Worm (Caenorhabditis elegans): Measurements from ENCODE around the gene dop-1.

dop-1 gene

ce11 chrX:4462390-4462789, 43.7 kb upstream of the dop-1 start, which contains the start of gene atg-16.1 (continued):
- no peak for TF ChIP-seq fkh-10 (GFP tag; optimal IDR thresholded peaks at IDR 0.05)
- TF ChIP-seq skn-1 (tag; optimal IDR thresholded peaks at IDR 0.05), result peak; percentile 73
- no peak for TF ChIP-seq ztf-4 (tag; optimal IDR thresholded peaks at IDR 0.05)
- no peak for TF ChIP-seq nhr-76 (tag; optimal IDR thresholded peaks at IDR 0.05)
- TF ChIP-seq hpl-2 (GFP tag; optimal IDR thresholded peaks at IDR 0.05), result no peak
- peak; percentile 7 for TF ChIP-seq sox-4 (tag; optimal IDR thresholded peaks at IDR 0.05)
- TF ChIP-seq mab-9 (GFP tag; IDR thresholded peaks at IDR 0.05), result no peak
- TF ChIP-seq snu-23 (GFP tag; optimal IDR thresholded peaks at IDR 0.05), result peak; percentile 73
- TF ChIP-seq snpc-4 (tag; optimal IDR thresholded peaks at IDR 0.05), result no peak
- TF ChIP-seq swsn-7 (tag; optimal IDR thresholded peaks at IDR 0.05), result peak; percentile 67
- no peak for TF ChIP-seq isw-1 (GFP tag; IDR thresholded peaks at IDR 0.05)
- TF ChIP-seq mdl-1 (tag; optimal IDR thresholded peaks at IDR 0.05), result peak in 1 of 2 experiments; percentile 57
- no peak for TF ChIP-seq sup-37 (GFP tag; optimal IDR thresholded peaks at IDR 0.05)
- TF ChIP-seq aly-2 (tag; optimal IDR thresholded peaks at IDR 0.05), result no peak
- peak; percentile 32 to 45 for TF ChIP-seq efl-1 (optimal IDR thresholded peaks at IDR 0.05)
- peak; percentile 25 to 94 for TF ChIP-seq efl-1 (GFP tag; optimal IDR thresholded peaks at IDR 0.05 in 1 of 2)
- no peak for TF ChIP-seq zip-4 (GFP tag; optimal IDR thresholded peaks at IDR 0.05)
- no peak for TF ChIP-seq alr-1 (tag; optimal IDR thresholded peaks at IDR 0.05; ENCODE audit: borderline replicate concordance)
- TF ChIP-seq pax-3 (tag; optimal IDR thresholded peaks at IDR 0.05), result no peak
- TF ChIP-seq egl-27 (tag; optimal IDR thresholded peaks at IDR 0.05), result no peak
- no peak for TF ChIP-seq unc-86 (tag; optimal IDR thresholded peaks at IDR 0.05)
- no peak for TF ChIP-seq elt-2 (tag; optimal IDR thresholded peaks at IDR 0.05)
- peak; percentile 37 for TF ChIP-seq nhr-77 (tag; optimal IDR thresholded peaks at IDR 0.05)
- no peak for TF ChIP-seq ceh-90 (tag; optimal IDR thresholded peaks at IDR 0.05)
- peak; percentile 2 for TF ChIP-seq jun-1 (tag; optimal IDR thresholded peaks at IDR 0.05)
- peak; percentile 66 for TF ChIP-seq nhr-47 (tag; optimal IDR thresholded peaks at IDR 0.05)
- peak in 2 of 3 experiments; percentile 21 to 52 for TF ChIP-seq ceh-82 (tag; optimal IDR thresholded peaks at IDR 0.05)
- no peak for TF ChIP-seq nhr-84 (tag; optimal IDR thresholded peaks at IDR 0.05)
- no peak for TF ChIP-seq hlh-4 (tag; optimal IDR thresholded peaks at IDR 0.05)
- no peak for TF ChIP-seq vab-15 (tag; optimal IDR thresholded peaks at IDR 0.05)
- TF ChIP-seq ceh-63 (GFP tag; optimal IDR thresholded peaks at IDR 0.05), result no peak
- peak; percentile 43 to 67 for TF ChIP-seq lin-35 (GFP tag; optimal IDR thresholded peaks at IDR 0.05)
- peak in 1 of 6 experiments; percentile 35 for TF ChIP-seq elt-3 (tag; optimal IDR thresholded peaks at IDR 0.05)
- TF ChIP-seq ama-1 (optimal IDR thresholded peaks at IDR 0.05), result no peak
- no peak for TF ChIP-seq Y116A8C.19 (tag; optimal IDR thresholded peaks at IDR 0.05; ENCODE audit: borderline replicate concordance)
- no peak for TF ChIP-seq ceh-88 (GFP tag; IDR thresholded peaks at IDR 0.05)
- no peak for TF ChIP-seq grh-1 (GFP tag; IDR thresholded peaks at IDR 0.05)
- no peak for TF ChIP-seq C04F5.9 (tag; optimal IDR thresholded peaks at IDR 0.05)
- TF ChIP-seq nhr-85 (tag), result no peak
- peak; percentile 27 for TF ChIP-seq lin-15B (tag; optimal IDR thresholded peaks at IDR 0.05)
- no peak for TF ChIP-seq lin-39 (tag; optimal IDR thresholded peaks at IDR 0.05)
- no peak for TF ChIP-seq hlh-17 (GFP tag; optimal IDR thresholded peaks at IDR 0.05; ENCODE audit: borderline replicate concordance)
- no peak for TF ChIP-seq efl-3 (GFP tag; optimal IDR thresholded peaks at IDR 0.05)
- TF ChIP-seq aha-1 (tag; optimal IDR thresholded peaks at IDR 0.05), result no peak
- TF ChIP-seq ets-5 (GFP tag; IDR thresholded peaks at IDR 0.05), result no peak
- peak; percentile 41 for TF ChIP-seq fkh-8 (tag; optimal IDR thresholded peaks at IDR 0.05)
- TF ChIP-seq egl-13 (tag; optimal IDR thresholded peaks at IDR 0.05), result no peak
- TF ChIP-seq sptf-1 (tag; optimal IDR thresholded peaks at IDR 0.05), result no peak
- TF ChIP-seq fos-1 (tag; optimal IDR thresholded peaks at IDR 0.05), result no peak
- peak; percentile 60 for TF ChIP-seq blmp-1 (tag; optimal IDR thresholded peaks at IDR 0.05)
- TF ChIP-seq zag-1 (tag; optimal IDR thresholded peaks at IDR 0.05), result no peak
- TF ChIP-seq pqm-1 (tag; optimal IDR thresholded peaks at IDR 0.05), result no peak
- TF ChIP-seq ceh-8 (GFP tag; optimal IDR thresholded peaks at IDR 0.05), result no peak
- no peak for TF ChIP-seq nhr-237 (tag; optimal IDR thresholded peaks at IDR 0.05)
